Worm (Caenorhabditis elegans) whole organism, dauer: ENCODE measurements around the gene Y32G9A.3.

ENCODE experiments used
- unc-62 ChIP-seq: sonication (generic microtip); optimal IDR thresholded peaks from 2 replicates; lab custom pipeline; 2017; ENCODE audit warnings: missing biosample characterization, missing genetic modification reagents, missing genetic modification characterization

The Y32G9A.3 gene

DNA sequence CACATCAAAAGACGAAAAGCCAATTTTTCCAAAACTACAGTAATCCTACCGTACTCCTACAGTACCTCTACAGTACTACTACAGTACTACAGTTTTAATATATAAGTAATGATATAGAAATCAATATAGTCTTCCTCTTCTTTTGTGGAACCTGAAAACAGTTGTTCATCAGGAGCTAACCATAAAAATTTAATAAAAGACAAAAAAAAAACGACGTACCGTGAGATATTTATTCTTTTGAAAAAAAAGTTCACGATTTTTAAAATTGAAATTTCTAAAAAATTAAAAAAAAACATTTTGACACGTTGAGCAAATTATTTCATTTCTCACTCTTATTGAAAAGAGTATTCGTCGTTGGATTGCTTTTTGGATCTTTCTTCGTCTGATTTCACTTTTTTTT, at the start of gene Y32G9A.3:
Gene Y32G9A.3 (plus strand): TSS at position 301 of the 400 bp plus-strand sequence.
- TF ChIP-seq unc-62 (GFP tag; lab: Kevin White, UChicago) = no peak

DNA sequence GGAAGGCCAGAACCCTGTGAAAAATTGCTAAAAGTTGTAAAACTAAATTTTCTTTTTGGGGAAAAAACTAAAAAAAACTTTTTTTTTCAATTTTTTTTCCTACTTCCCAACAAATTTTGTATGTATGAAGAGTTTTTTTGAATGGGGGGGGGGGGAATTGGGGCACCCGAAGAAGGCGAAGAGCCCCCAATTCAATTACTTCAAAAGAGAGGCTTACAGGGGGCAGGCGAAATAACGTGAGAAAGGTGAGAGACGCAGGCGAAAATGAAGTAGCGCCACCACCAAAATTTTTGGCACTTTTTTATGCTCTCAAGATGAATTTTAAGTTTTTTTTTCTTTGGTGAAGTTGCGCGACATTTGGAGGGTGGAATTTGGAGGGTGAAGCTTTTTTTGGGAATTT, 48.2 kb upstream of the Y32G9A.3 start:
- TF ChIP-seq unc-62 (GFP tag; lab: Kevin White, UChicago) = no peak

DNA sequence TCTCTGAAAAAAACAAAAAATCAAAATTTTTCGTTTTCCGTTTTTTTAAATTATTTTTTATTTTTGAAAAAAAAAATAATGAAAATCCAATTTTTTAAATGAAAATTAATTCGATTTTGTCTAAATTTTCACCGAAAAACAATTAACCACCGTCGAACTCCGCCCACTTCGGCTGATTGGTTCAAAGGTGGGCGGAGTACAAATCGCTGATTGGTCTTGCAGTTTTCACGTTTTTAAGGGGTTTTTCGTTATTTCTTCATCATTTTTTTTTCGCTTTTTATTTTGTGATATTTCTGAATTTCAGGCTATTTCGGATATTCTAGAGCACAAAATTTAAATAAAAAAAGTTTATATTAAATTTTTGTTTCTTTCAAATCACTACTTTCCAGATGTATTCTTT, 46.2 kb upstream of the Y32G9A.3 start:
- TF ChIP-seq unc-62 (GFP tag; lab: Kevin White, UChicago) = no peak

DNA sequence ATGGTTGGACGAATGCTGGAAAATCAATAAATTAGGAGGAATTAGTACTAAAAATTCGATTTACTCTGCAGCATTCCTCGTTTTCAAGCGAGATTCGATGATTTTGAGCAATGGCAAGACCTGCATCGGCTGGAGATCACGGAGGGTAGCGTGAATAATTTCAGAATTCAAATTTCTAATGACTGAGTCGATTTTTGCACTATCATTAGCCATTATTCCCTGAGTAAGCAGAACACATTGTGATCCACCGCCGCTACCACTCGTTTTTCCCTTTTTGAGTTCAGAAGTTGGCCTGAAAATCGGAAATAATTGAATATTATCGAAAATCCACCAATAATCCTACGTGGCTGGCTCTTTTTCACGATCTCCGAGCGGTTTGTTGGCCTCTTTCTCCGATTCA, 43.2 kb upstream of the Y32G9A.3 start:
- no peak for TF ChIP-seq unc-62 (GFP tag; lab: Kevin White, UChicago)

DNA sequence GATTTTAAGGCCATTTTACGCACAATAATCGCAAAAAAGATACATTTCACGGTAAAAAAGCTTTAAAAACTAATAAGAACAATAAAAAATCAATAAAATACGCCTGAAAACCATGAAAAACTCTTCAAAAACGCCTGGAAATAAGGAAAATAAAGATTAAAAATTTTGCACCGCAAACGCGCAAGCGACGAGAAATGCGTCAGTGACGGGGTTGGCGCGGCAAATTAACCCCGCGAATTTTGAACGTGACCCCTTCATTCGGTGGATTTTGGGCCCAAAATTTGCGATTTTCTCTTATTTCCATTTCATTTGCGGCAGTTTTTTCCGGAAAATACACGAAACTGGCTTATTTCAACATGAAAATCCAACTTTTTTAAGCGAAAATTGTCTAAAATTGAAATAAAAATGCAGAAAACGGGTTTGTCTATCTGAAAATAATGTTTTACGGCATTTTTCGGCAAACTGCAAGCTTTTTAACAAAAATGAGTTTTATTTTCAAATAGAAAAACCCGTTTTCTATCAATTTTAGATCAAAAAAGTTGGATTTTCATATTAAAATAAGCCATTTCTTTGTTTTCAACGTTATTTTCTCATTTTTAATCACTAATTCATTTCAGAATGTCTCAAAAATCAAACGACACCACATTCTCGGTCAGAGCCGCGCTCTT, 42.5 kb upstream of the Y32G9A.3 start, which contains the start of gene knl-3:
Gene knl-3 (plus strand): TSS at position 618 of the 668 bp plus-strand sequence.
- no peak for TF ChIP-seq unc-62 (GFP tag; lab: Kevin White, UChicago)

DNA sequence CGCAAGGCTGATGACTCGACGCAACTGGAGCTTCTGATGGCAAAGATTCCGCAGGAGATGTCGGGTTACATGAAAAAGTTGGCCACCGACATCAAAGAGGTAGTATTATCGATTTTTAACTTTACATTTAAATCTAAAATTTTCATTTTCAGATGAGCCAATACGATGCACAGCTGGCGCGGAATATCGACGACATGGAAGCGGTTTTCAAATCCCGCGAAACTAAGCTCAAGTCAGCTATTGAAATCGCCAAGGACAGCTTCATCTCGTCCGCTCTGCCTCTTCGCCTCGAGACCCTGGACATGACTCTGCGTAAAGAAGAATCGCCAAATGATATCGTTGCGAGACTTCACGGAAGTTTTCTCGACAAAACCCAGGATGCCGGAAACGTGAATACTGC, 41.5 kb upstream of the Y32G9A.3 start, which contains the start of gene T10B5.3:
Gene T10B5.3 (minus strand): TSS at position 101 of the 400 bp plus-strand sequence.
- no peak for TF ChIP-seq unc-62 (GFP tag; lab: Kevin White, UChicago)

DNA sequence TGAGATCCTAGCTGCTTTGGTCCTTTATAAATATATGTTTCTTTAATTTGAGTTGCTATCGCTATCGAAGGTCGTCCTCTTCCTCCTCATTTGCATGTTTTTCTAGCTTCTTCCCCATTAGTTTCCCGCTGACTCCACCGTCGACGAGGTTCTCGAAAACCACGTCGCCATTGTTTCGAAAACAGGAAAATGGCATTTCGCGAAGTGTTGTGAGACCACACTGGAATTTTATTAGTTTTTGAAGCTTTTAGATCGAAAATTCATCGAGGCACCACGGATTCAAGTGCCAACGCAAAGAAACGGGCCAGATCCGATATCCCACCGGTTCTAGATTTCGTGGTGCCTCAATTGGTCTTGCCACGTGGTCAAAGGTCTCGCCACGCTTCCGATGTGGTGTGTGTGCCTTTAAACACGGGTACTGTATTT, 40.7 kb upstream of the Y32G9A.3 start:
- no peak for TF ChIP-seq unc-62 (GFP tag; lab: Kevin White, UChicago)

DNA sequence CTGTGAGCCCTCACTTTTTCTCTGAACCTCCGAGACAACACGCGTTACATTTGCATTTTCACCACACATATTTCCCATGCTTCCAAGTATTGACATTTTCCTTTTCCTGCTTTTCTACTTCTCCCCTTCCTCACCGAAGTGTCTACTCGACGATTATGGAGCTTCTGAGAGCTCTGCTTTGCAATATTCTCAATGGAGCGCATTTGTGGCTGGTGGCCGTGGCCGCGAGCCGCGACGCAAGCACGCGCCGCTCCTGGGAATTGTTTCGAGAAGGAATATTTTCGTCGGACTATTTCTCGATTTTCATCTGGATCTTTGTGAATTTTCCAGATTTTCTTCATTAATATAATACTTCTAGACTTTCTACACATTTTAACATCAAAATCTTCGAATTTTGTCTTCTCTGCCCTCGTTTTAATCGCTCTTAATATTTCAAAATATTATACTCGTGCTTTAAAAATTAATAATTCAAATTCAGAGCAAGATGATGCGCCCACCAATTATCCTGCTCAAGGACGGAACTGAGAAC, 39.4 kb upstream of the Y32G9A.3 start, which contains the start of the genes T10B5.4 and cct-7:
Gene T10B5.4 (minus strand): TSS at position 40 of the 529 bp plus-strand sequence.
Gene cct-7 (plus strand): TSS at position 479 of the 529 bp plus-strand sequence.
- TF ChIP-seq unc-62 (GFP tag; lab: Kevin White, UChicago) = no peak

DNA sequence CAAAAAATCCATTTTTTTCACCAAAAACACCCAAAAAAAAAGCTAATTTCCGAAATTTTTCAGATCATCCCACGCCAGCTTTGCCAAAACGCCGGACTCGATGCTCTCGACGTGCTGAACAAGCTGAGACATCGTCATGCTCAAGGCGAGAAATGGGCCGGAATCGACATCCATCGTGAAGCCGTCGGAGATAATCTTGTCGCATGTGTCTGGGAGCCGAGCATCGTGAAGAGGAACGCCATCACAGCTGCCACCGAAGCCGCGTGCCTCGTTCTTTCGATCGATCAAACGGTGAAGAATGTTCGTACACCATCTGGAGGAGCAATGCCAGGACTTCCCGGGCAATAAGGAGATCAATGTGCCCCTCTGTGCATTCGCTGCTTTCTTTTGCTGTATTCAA, 36.4 kb upstream of the Y32G9A.3 start:
- no peak for TF ChIP-seq unc-62 (GFP tag; lab: Kevin White, UChicago)

DNA sequence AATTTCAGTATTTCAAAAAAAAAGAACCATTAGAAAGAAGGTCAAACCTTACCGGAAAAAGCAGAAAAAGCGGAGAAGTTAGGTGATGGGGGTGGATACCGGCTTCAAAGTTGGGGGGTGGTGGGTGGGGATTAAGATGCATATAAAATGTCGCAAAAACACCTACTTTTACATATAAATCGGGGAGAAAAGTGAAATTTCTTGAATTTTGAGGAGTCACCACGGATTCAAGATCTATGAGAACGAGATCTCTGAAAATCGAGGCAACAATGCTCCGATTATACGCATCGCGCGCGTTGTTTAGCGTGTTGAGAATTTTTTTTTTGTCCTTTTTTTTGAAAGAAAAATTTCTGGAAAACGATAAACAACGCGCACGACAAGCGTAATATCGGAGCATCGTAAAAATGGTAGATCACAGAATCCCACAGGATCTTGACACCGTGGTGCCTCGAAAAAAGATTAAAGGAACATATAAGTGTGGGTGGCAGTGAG, 35.7 kb upstream of the Y32G9A.3 start:
- TF ChIP-seq unc-62 (GFP tag; lab: Kevin White, UChicago) = no peak

DNA sequence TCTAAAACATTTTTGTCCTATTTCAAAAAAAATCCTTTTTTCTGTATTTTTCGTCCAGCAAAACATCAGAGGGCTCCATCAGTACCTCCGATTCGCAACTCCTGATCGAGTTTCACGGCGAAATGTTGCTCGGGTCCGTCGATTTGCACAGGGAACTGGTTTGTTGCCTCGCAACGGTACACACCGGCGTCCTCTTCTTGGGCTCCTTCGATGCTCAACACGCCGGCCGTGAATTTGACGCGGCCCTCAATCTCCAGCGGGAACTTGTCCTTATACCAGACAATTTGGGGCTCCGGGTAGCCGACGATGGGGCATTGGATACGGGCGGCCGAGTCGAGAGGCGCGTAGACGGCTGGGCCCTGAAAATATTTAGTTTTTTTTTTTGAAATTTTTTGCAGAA, 33.2 kb upstream of the Y32G9A.3 start:
- no peak for TF ChIP-seq unc-62 (GFP tag; lab: Kevin White, UChicago)

DNA sequence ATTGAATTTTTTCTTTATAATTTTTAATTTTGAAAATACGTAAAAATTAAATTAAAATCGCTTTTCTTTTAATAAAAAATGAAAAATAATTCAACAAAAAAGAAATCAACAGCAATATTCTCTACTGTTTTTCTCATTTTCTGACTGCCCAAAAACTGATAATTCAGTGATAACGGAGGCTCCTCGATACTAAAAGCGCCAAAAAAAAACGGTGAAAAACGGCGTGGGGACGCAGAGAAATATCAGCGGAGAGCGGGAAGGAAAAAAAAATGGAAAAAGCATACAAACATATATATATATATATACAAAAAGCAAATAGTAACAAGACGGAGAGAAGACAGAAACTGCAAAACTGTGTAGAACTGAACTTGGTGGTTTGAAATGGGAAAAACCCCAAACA, 28.1 kb upstream of the Y32G9A.3 start:
- no peak for TF ChIP-seq unc-62 (GFP tag; lab: Kevin White, UChicago)

DNA sequence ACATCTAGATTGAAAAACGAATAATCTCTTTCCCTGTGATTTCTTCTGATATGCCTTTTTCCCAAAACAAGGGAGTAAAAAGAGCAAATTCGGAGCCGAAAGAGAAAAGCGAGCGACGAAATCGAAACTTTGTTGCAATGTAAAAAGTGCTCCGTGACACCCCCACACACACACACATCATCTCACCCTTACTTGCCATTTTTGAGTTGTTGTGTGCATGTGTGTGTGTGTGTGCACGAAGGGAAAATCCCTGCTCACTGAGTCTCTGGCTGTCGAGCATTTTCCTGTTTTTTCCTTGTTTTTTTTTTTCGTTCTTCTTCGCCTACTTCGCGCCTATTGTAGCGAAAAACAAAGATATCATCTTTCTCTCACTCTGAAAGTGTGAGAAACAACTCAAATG, 24.2 kb upstream of the Y32G9A.3 start:
- no peak for TF ChIP-seq unc-62 (GFP tag; lab: Kevin White, UChicago)

DNA sequence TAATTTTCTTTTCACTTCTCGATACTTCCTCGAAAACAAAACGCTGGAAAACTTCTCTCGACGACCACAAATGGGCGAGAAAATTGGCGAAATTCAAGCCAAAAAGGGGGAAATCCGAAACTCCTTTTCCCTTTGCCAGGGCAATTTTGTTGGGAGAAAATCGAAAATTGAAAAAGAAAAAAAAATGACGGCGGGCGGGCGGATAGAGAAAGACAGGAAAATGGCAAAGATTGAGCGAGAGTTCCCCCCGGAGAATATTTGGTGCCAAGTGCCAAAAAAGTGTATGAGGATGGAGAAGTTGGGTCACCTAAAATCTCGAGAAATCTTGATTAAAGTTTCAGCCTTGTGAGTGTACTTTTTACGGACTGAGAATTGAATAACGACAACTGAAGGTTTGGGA, 22.9 kb upstream of the Y32G9A.3 start:
- TF ChIP-seq unc-62 (GFP tag; lab: Kevin White, UChicago) = no peak

DNA sequence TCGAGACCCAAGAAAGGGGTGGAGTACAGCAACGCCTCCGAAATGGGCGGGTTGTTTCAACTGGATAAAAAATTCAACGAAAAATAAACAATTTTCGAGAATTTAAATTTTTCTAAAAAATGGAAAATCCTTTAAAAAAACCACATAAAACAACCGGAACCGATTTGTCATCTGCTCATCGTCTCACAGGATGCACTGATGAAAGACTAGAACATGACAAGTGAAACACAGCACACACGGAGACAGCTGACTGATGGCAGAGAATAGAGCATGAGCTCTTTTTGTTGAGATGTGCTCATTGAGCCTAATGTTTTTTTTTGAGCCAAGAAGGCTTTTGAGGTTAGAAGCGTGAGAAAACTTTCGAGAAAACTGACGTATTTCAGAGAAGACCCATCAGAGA, 21.2 kb upstream of the Y32G9A.3 start:
- no peak for TF ChIP-seq unc-62 (GFP tag; lab: Kevin White, UChicago)

DNA sequence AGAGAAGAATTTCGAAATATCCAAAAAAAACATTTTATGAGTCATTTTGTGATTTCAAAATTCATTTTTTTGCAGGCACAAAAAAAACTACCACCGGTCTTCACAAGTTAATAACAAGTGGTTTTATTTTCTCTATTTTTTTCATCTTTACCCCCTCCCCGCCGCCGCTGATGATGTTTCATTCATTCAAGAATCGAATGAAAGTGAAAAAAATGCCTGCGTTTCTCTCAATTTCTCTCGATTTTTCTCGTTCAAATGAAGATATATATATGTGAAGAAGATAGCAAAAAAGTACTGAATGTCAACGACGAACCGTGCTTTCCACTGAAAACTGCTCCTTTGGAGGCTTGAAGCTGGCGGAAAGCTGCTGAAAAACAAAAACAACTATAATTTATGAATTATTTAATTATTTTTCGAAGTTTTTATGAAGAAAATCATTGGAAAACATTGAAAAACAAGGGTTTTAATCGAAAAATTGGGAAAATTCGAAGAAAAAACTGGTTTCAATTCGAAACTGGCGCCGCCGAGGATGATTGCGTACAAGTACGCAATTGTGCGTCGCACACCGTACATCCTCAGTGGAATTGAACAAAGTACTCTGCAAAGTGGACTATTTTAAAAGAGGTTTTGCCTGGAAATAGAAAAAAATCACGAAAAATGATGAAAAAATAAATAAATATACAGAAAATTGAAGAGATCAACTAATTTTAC, 18.5 kb upstream of the Y32G9A.3 start, which contains the start of gene zig-11:
Gene zig-11 (minus strand): TSS at position 373 of the 711 bp plus-strand sequence.
- no peak for TF ChIP-seq unc-62 (GFP tag; lab: Kevin White, UChicago)
